Worm (Caenorhabditis elegans): ENCODE data around the gene H40L08.3.
A peak's percentile ranks its signal among the peaks of the same experiment; 100 is the strongest.

The H40L08.3 gene

ce11 chrX:15041340-15041739, 34.6 kb downstream of the H40L08.3 start:
- no peak for TF ChIP-seq skn-1 (tag; optimal IDR thresholded peaks at IDR 0.05)
- TF ChIP-seq nfya-1 (tag; optimal IDR thresholded peaks at IDR 0.05; ENCODE audit: insufficient read depth) = no peak
- TF ChIP-seq egl-5 (tag; optimal IDR thresholded peaks at IDR 0.05) = no peak
- TF ChIP-seq eor-1 (tag; optimal IDR thresholded peaks at IDR 0.05) = no peak
- no peak for TF ChIP-seq daf-12 (tag; optimal IDR thresholded peaks at IDR 0.05)
- no peak for TF ChIP-seq nhr-77 (tag; optimal IDR thresholded peaks at IDR 0.05)
- no peak for TF ChIP-seq ztf-4 (tag; optimal IDR thresholded peaks at IDR 0.05)
- TF ChIP-seq nhr-43 (tag; optimal IDR thresholded peaks at IDR 0.05; ENCODE audit: poor library complexity, severe bottlenecking) = no peak
- no peak for TF ChIP-seq tbx-2 (tag; optimal IDR thresholded peaks at IDR 0.05)
- no peak for TF ChIP-seq zag-1 (tag; optimal IDR thresholded peaks at IDR 0.05)
- no peak for TF ChIP-seq nhr-67 (tag; optimal IDR thresholded peaks at IDR 0.05)
- TF ChIP-seq pqm-1 (tag; optimal IDR thresholded peaks at IDR 0.05) = no peak

DNA sequence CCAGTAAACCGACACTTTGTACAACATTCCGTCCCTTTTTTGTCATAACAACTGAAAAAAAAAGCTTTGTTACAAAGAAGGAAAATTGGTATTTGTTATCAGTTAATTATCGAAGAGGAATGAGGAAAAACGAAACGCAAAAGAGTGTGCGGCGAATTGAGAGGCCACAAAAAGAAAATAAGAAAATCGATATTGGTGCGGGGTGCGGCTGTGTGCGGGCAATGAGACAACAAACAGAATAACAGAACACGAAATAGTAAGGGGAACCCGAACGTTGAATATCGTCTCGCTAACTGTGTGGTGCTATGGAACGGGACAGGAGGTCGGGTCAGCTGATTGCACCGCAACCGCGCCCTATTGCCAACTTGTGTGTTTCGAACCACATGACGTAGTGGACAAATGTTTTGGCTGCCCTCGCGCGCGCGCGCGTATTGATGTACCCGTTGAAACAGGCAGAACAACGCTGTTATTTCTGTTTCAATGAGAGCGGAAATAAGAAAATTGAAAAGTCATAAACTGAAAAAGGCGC, 35.3 kb downstream of the H40L08.3 start, which contains the start of gene C18B12.4:
Gene C18B12.4, minus strand, starts transcription at position 51 of the 529 bp plus-strand sequence.
- no peak for TF ChIP-seq daf-12 (tag; optimal IDR thresholded peaks at IDR 0.05)
- no peak for TF ChIP-seq eor-1 (tag; optimal IDR thresholded peaks at IDR 0.05)
- TF ChIP-seq pqm-1 (tag; optimal IDR thresholded peaks at IDR 0.05) = peak; percentile 51
- peak; percentile 88 for TF ChIP-seq egl-5 (tag; optimal IDR thresholded peaks at IDR 0.05)
- no peak for TF ChIP-seq fkh-10 (GFP tag; optimal IDR thresholded peaks at IDR 0.05)
- peak; percentile 86 for TF ChIP-seq nhr-23 (tag; optimal IDR thresholded peaks at IDR 0.05)
- peak; percentile 85 for TF ChIP-seq lin-15B (tag; optimal IDR thresholded peaks at IDR 0.05)
- no peak for TF ChIP-seq nhr-77 (tag; optimal IDR thresholded peaks at IDR 0.05)
- no peak for TF ChIP-seq nhr-11 (tag; optimal IDR thresholded peaks at IDR 0.05)
- peak; percentile 100 for TF ChIP-seq lin-39 (tag; optimal IDR thresholded peaks at IDR 0.05)
- no peak for TF ChIP-seq mml-1 (tag; optimal IDR thresholded peaks at IDR 0.05)
- TF ChIP-seq tbx-2 (tag; optimal IDR thresholded peaks at IDR 0.05) = peak; percentile 27
- TF ChIP-seq nhr-12 (tag; optimal IDR thresholded peaks at IDR 0.05) = no peak
- peak; percentile 84 for TF ChIP-seq lsy-12 (tag; optimal IDR thresholded peaks at IDR 0.05)
- TF ChIP-seq nhr-28 (tag; optimal IDR thresholded peaks at IDR 0.05) = no peak
- peak; percentile 33 for TF ChIP-seq ztf-4 (tag; optimal IDR thresholded peaks at IDR 0.05)
- no peak for TF ChIP-seq nhr-76 (tag; optimal IDR thresholded peaks at IDR 0.05)
- peak; percentile 41 for TF ChIP-seq fos-1 (tag; optimal IDR thresholded peaks at IDR 0.05)
- TF ChIP-seq nhr-67 (tag; optimal IDR thresholded peaks at IDR 0.05) = no peak
- TF ChIP-seq zag-1 (tag; optimal IDR thresholded peaks at IDR 0.05) = no peak
- peak; percentile 39 for TF ChIP-seq unc-62 (GFP tag; optimal IDR thresholded peaks at IDR 0.05)
- TF ChIP-seq ZK546.5 (tag; optimal IDR thresholded peaks at IDR 0.05) = no peak
- TF ChIP-seq skn-1 (tag; optimal IDR thresholded peaks at IDR 0.05) = no peak
- TF ChIP-seq egl-27 (tag; optimal IDR thresholded peaks at IDR 0.05) = peak; percentile 44
- peak; percentile 72 for TF ChIP-seq hmg-11 (tag; optimal IDR thresholded peaks at IDR 0.05)
- TF ChIP-seq ztf-11 (tag; optimal IDR thresholded peaks at IDR 0.05) = no peak
- TF ChIP-seq pha-4 (tag; optimal IDR thresholded peaks at IDR 0.05) = peak; percentile 95
- peak; percentile 74 for TF ChIP-seq elt-1 (tag; optimal IDR thresholded peaks at IDR 0.05)
- TF ChIP-seq nhr-237 (tag; optimal IDR thresholded peaks at IDR 0.05) = no peak
- TF ChIP-seq ama-1 (optimal IDR thresholded peaks at IDR 0.05) = peak; percentile 67
- peak; percentile 84 for TF ChIP-seq jun-1 (tag; optimal IDR thresholded peaks at IDR 0.05)
- peak; percentile 79 for TF ChIP-seq elt-2 (tag; optimal IDR thresholded peaks at IDR 0.05)
- TF ChIP-seq nfya-1 (tag; optimal IDR thresholded peaks at IDR 0.05; ENCODE audit: insufficient read depth) = peak; percentile 84
- TF ChIP-seq nhr-43 (tag; optimal IDR thresholded peaks at IDR 0.05; ENCODE audit: poor library complexity, severe bottlenecking) = peak; percentile 80
- TF ChIP-seq fkh-2 (tag; optimal IDR thresholded peaks at IDR 0.05) = no peak
- TF ChIP-seq ceh-28 (tag; optimal IDR thresholded peaks at IDR 0.05) = peak; percentile 77
- TF ChIP-seq ceh-16 (tag; optimal IDR thresholded peaks at IDR 0.05) = no peak
- TF ChIP-seq nhr-25 (tag; optimal IDR thresholded peaks at IDR 0.05) = peak; percentile 90
- no peak for TF ChIP-seq unc-39 (tag; optimal IDR thresholded peaks at IDR 0.05)
- no peak for TF ChIP-seq ceh-9 (tag; optimal IDR thresholded peaks at IDR 0.05)
- peak; percentile 23 for TF ChIP-seq snpc-4 (tag; optimal IDR thresholded peaks at IDR 0.05)
- no peak for TF ChIP-seq ceh-82 (tag; optimal IDR thresholded peaks at IDR 0.05)
- TF ChIP-seq elt-3 (tag; optimal IDR thresholded peaks at IDR 0.05) = no peak
- peak; percentile 21 for TF ChIP-seq mdl-1 (tag; optimal IDR thresholded peaks at IDR 0.05)
- no peak for TF ChIP-seq sea-2 (GFP tag; optimal IDR thresholded peaks at IDR 0.05)
- peak; percentile 10 for TF ChIP-seq R02D3.7 (tag; optimal IDR thresholded peaks at IDR 0.05)
- TF ChIP-seq aly-2 (tag; optimal IDR thresholded peaks at IDR 0.05) = no peak

Data from whole organism, L3 larva.